Fruit fly (Drosophila melanogaster) whole organism, embryonic: ENCODE measurements around the gene Lcp65Ag1.

Experiments
- CG11695 ChIP-seq: fragments of 200-800 bp; sonication (Bioruptor generic); IDR thresholded peaks from 3 replicates; pipeline ENCODE4 v1.3.6; 2022; ENCODE audit warnings: missing biosample characterization, missing genetic modification characterization
- CG12104 ChIP-seq: fragments of 200-800 bp; sonication (Bioruptor generic); optimal IDR thresholded peaks from 3 replicates; lab custom pipeline; 2016; ENCODE audit warnings: missing biosample characterization, missing genetic modification characterization
- CG12942 ChIP-seq: fragments of 200-800 bp; sonication (Bioruptor generic); optimal IDR thresholded peaks from 3 replicates; lab custom pipeline; 2016; ENCODE audit warnings: missing biosample characterization, missing genetic modification characterization
- CG15011 ChIP-seq: fragments of 200-800 bp; sonication (Bioruptor generic); optimal IDR thresholded peaks from 3 replicates; lab custom pipeline; 2018; ENCODE audit warnings: missing biosample characterization, mild to moderate bottlenecking, missing genetic modification characterization
- CG2116 ChIP-seq: fragments of 200-800 bp; sonication (Bioruptor generic); optimal IDR thresholded peaks from 3 replicates; lab custom pipeline; 2018; ENCODE audit warnings: missing biosample characterization, mild to moderate bottlenecking, missing genetic modification characterization
- CG31388 ChIP-seq: fragments of 200-800 bp; sonication (Bioruptor generic); optimal IDR thresholded peaks from 2 replicates; lab custom pipeline; 2016; ENCODE audit warnings: missing biosample characterization, missing genetic modification characterization
- CG6765 ChIP-seq: fragments of 200-800 bp; sonication (Bioruptor generic); optimal IDR thresholded peaks from 3 replicates; lab custom pipeline; 2017; ENCODE audit warnings: missing biosample characterization, mild to moderate bottlenecking, missing genetic modification characterization
- nerfin-2 ChIP-seq: fragments of 200-800 bp; sonication (Bioruptor generic); IDR thresholded peaks from 2 replicates; pipeline ENCODE4 v1.3.6; 2022; ENCODE audit warnings: missing biosample characterization, missing genetic modification characterization; ENCODE audit not compliant: partially characterized antibody
- sob ChIP-seq: fragments of 200-800 bp; sonication (Bioruptor generic); IDR thresholded peaks from 2 replicates; pipeline ENCODE4 v1.3.6; 2022; ENCODE audit warnings: missing biosample characterization, missing genetic modification characterization

DNA sequence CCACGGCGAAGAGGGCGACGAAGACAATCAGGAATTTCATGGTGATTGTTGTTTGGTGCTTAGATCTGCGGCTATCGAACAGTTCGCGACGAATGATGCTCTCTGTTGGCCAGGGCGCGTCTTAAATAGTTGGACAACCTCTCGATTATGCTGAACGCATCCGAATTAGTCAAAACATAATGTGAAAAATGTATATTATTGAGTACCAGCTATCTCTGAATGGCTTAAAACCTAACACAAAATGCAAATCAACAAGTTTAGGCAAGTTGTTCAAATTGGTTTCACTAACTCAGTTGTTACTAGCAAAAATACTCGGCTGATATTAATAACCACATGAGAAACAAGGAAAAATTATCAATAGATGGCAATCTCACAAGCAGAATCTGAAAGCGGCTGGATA is at the start of gene Lcp65Ag1:
- no peak for TF ChIP-seq CG11695 (GFP tag; lab: Robert Waterston, UW)
- TF ChIP-seq CG31388 (GFP tag; lab: Kevin White, UChicago) = no peak
- no peak for TF ChIP-seq CG12942 (GFP tag; lab: Kevin White, UChicago)
- TF ChIP-seq sob (GFP tag; lab: Robert Waterston, UW) = no peak
- no peak for TF ChIP-seq nerfin-2
- no peak for TF ChIP-seq CG6765
- no peak for TF ChIP-seq CG12104 (GFP tag; lab: Kevin White, UChicago)
- no peak for TF ChIP-seq CG2116 (GFP tag; lab: Kevin White, UChicago)
- no peak for TF ChIP-seq CG15011
